Fruit fly (Drosophila melanogaster) whole organism, prepupa: ENCODE results near the gene gNacalpha.

Experiments used
- CG10669 ChIP-seq: fragments of 200-800 bp; sonication (Bioruptor generic); optimal IDR thresholded peaks from 3 replicates; lab custom pipeline; 2018; ENCODE audit warnings: missing biosample characterization, mild to moderate bottlenecking, missing genetic modification characterization, moderate library complexity
- CG11294 ChIP-seq: fragments of 200-800 bp; sonication (Bioruptor generic); IDR thresholded peaks from 2 replicates; pipeline ENCODE4 v1.3.6; 2022; ENCODE audit warnings: missing biosample characterization, missing genetic modification characterization
- CG6854 ChIP-seq: fragments of 200-800 bp; sonication (Bioruptor generic); optimal IDR thresholded peaks from 2 replicates; lab custom pipeline; 2017; ENCODE audit warnings: missing biosample characterization, mild to moderate bottlenecking, missing genetic modification characterization
- Lpt ChIP-seq: fragments of 200-800 bp; sonication (Bioruptor generic); optimal IDR thresholded peaks from 3 replicates; lab custom pipeline; 2016; ENCODE audit warnings: missing biosample characterization, missing genetic modification characterization
- Smox ChIP-seq: fragments of 200-800 bp; sonication (Bioruptor generic); optimal IDR thresholded peaks from 3 replicates; lab custom pipeline; 2016; ENCODE audit warnings: missing biosample characterization, missing genetic modification characterization

dm6 chr2L:1007840-1008241 is 29.2 kb upstream of the gNacalpha start:
- no peak for TF ChIP-seq CG11294 (GFP tag; lab: Robert Waterston, UW)
- TF ChIP-seq CG6854 (GFP tag; lab: Kevin White, UChicago), result no peak
- no peak for TF ChIP-seq CG10669
- TF ChIP-seq Lpt, result no peak
- TF ChIP-seq Smox (GFP tag; lab: Kevin White, UChicago), result no peak
